Worm (Caenorhabditis elegans) whole organism, early embryonic: ENCODE results near the gene C23F12.3.

Experiments used
- B0310.2 ChIP-seq: sonication (generic microtip); optimal IDR thresholded peaks from 2 replicates; lab custom pipeline; 2016; ENCODE audit warnings: mild to moderate bottlenecking, missing genetic modification characterization, missing compliant biosample characterization
- F13C5.2 ChIP-seq: sonication (generic microtip); optimal IDR thresholded peaks from 2 replicates; lab custom pipeline; 2017; ENCODE audit warnings: mild to moderate bottlenecking, missing genetic modification characterization, inconsistent platforms, missing compliant biosample characterization
- aly-1 ChIP-seq: sonication (generic microtip); optimal IDR thresholded peaks from 2 replicates; lab custom pipeline; 2016; ENCODE audit warnings: missing genetic modification characterization, missing compliant biosample characterization
- ama-1 ChIP-seq: fragments of 150-350 bp; optimal IDR thresholded peaks from 2 replicates; lab custom pipeline; 2014
- ceh-13 ChIP-seq: fragments of 200-800 bp; sonication (Bioruptor generic); optimal IDR thresholded peaks from 2 replicates; lab custom pipeline; 2018; ENCODE audit warnings: mild to moderate bottlenecking, missing genetic modification characterization, missing compliant biosample characterization
- ceh-36 ChIP-seq: sonication (generic microtip); optimal IDR thresholded peaks from 2 replicates; lab custom pipeline; 2016; ENCODE audit warnings: missing genetic modification characterization, inconsistent platforms, missing compliant biosample characterization
- ets-7 ChIP-seq: sonication (generic microtip); optimal IDR thresholded peaks from 2 replicates; lab custom pipeline; 2016; ENCODE audit warnings: missing genotype, missing genetic modification characterization, missing compliant biosample characterization
- flt-1 ChIP-seq: fragments of 200-800 bp; sonication (Bioruptor generic); IDR thresholded peaks from 2 replicates; pipeline ENCODE4 v1.3.6; 2022; ENCODE audit warnings: missing genetic modification characterization, missing compliant biosample characterization
- hmbx-1 ChIP-seq: sonication (generic microtip); optimal IDR thresholded peaks from 2 replicates; lab custom pipeline; 2016; ENCODE audit warnings: mild to moderate bottlenecking, missing genetic modification characterization, missing compliant biosample characterization
- hmg-4 ChIP-seq: fragments of 200-800 bp; sonication (Bioruptor generic); optimal IDR thresholded peaks from 2 replicates; lab custom pipeline; 2018; ENCODE audit warnings: mild to moderate bottlenecking, missing genetic modification characterization, missing compliant biosample characterization
- hnd-1 ChIP-seq: sonication (generic microtip); optimal IDR thresholded peaks from 2 replicates; lab custom pipeline; 2016; ENCODE audit warnings: missing genetic modification characterization, missing compliant biosample characterization
- pes-1 ChIP-seq: fragments of 200-800 bp; sonication (Bioruptor generic); IDR thresholded peaks from 2 replicates; pipeline ENCODE4 v1.3.6; 2022; ENCODE audit warnings: missing genetic modification reagents, missing genetic modification characterization, missing compliant biosample characterization
- scrt-1 ChIP-seq: fragments of 200-800 bp; sonication (Bioruptor generic); IDR thresholded peaks from 2 replicates; pipeline ENCODE4 v1.3.6; 2022; ENCODE audit warnings: missing genetic modification characterization, missing compliant biosample characterization
- sea-1 ChIP-seq: fragments of 200-800 bp; sonication (Bioruptor generic); conservative IDR thresholded peaks from 2 replicates; pipeline ENCODE4 v1.3.6; 2022; ENCODE audit warnings: missing genetic modification characterization, missing compliant biosample characterization
- tbx-11 ChIP-seq: fragments of 200-800 bp; sonication (Bioruptor generic); IDR thresholded peaks from 2 replicates; pipeline ENCODE4 v1.3.6; 2022; ENCODE audit warnings: missing genetic modification characterization, missing compliant biosample characterization
- tbx-37 ChIP-seq: fragments of 200-800 bp; sonication (Bioruptor generic); conservative IDR thresholded peaks from 2 replicates; pipeline ENCODE4 v1.3.6; 2022; ENCODE audit warnings: missing genetic modification reagents, missing genetic modification characterization, missing compliant biosample characterization
- tra-4 ChIP-seq: sonication (generic microtip); optimal IDR thresholded peaks from 2 replicates; lab custom pipeline; 2017; ENCODE audit warnings: missing genetic modification characterization, missing compliant biosample characterization

Gene C23F12.3

DNA sequence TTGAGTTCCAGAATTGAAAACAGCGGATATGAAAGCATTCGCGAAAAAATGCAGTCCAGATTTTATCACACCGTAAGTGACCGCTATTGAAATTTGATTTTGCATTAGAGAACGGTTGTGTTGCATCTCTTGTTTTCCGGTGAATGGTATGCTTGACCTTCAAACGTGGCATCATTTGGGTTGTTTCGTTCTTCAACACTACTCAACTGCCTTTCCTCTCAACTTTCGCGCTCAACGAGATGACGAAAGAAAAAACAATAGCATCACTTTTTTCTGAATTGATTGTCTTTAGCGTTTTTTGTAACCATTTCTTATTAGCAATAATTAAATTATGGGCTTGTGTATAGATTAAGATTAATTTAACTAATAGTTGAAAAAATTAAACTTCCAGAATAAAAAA, 11.0 kb downstream of the C23F12.3 start:
- TF ChIP-seq tbx-11 (GFP tag; lab: Robert Waterston, UW) (no peak), hmg-4 (GFP tag; lab: Kevin White, UChicago) (no peak), tra-4 (no peak), ceh-13 (GFP tag; lab: Kevin White, UChicago) (no peak), scrt-1 (GFP tag; lab: Robert Waterston, UW) (no peak), hmbx-1 (tag; lab: Kevin White, UChicago) (no peak), ama-1 (no peak), B0310.2 (tag; lab: Kevin White, UChicago) (no peak), aly-1 (tag; lab: Kevin White, UChicago) (no peak), pes-1 (GFP tag; lab: Robert Waterston, UW) (no peak), sea-1 (GFP tag; lab: Robert Waterston, UW) (no peak), flt-1 (GFP tag; lab: Robert Waterston, UW) (no peak), F13C5.2 (tag; lab: Kevin White, UChicago) (no peak)

DNA sequence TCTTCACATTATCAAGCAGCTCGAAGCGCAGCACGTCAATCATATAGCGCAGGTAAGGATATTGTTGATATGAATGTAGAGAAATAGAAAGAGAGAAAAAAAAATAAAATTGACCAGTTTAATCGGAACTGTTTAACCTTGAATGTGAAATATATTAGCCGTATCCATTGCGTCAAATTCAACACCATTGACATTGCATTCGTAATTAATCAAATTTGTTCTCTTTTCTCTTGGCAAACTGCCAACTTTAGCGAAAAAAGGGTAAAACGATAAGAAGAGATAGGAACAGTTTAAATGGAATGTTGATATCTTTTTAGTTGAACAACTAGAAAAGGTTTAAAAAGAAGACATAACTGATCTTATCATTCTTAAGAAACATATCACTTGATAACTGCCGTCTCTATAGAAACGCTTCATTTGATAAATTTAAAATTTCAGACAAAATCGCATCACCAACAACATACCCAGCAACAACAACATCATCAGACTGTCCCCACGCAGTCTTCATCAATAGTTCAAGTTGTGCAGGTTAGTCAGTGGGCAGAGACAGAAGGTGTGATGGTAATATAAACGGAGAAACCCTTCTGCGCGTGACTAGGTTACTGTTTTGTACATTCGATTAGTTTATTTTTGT, 12.3 kb downstream of the C23F12.3 start:
- TF ChIP-seq sea-1 (GFP tag; lab: Robert Waterston, UW) (no peak), pes-1 (GFP tag; lab: Robert Waterston, UW) (no peak), hmbx-1 (tag; lab: Kevin White, UChicago) (no peak), ets-7 (tag; lab: Kevin White, UChicago) (no peak), F13C5.2 (tag; lab: Kevin White, UChicago) (no peak)

DNA sequence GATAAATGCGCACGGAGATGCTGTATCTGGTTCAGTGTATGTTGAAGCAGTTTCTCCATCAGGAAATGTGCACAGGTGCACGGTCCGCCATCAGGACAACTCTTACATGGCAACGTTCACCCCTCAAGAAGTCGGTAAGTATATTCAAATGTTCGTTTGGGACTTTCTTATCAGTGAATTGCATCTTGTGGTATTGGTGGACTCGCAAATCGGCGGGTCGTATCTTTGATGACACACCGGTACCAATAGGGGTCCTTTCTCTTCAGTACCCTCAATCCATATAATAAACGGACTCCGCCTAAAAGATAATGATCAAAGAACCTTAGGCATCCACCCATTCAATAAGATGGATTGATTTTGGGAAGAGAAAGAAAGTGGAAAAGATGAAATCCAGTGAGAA, 14.5 kb downstream of the C23F12.3 start:
- TF ChIP-seq tbx-11 (GFP tag; lab: Robert Waterston, UW) (no peak), sea-1 (GFP tag; lab: Robert Waterston, UW) (no peak), ets-7 (tag; lab: Kevin White, UChicago) (no peak), ceh-36 (tag; lab: Kevin White, UChicago) (no peak), tbx-37 (no peak), hmbx-1 (tag; lab: Kevin White, UChicago) (no peak), B0310.2 (tag; lab: Kevin White, UChicago) (no peak), scrt-1 (GFP tag; lab: Robert Waterston, UW) (no peak), flt-1 (GFP tag; lab: Robert Waterston, UW) (no peak), hmg-4 (GFP tag; lab: Kevin White, UChicago) (no peak), F13C5.2 (tag; lab: Kevin White, UChicago) (no peak), ama-1 (no peak), ceh-13 (GFP tag; lab: Kevin White, UChicago) (no peak), tra-4 (no peak), pes-1 (GFP tag; lab: Robert Waterston, UW) (no peak), aly-1 (tag; lab: Kevin White, UChicago) (no peak)

DNA sequence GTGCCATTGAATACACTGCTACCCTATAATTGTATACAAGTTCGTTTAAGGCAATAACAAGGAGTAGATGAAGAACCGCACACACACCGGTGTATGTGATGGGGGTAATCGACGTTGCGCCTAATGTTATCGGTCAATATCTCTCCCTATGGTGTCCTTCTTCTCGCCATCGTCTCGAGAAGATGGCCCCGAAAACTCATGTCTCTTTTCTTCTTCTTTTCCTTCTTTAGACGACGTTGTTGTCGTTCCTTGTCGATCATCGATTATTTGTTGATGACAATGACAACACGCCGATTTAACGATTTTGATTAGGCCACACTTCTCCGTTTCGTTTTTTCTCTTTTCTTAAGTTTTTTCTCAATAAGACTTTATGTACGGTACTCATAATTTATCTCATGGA, 17.7 kb downstream of the C23F12.3 start:
- no peak for TF ChIP-seq hmg-4 (GFP tag; lab: Kevin White, UChicago)
- TF ChIP-seq sea-1 (GFP tag; lab: Robert Waterston, UW) = no peak
- TF ChIP-seq ceh-36 (tag; lab: Kevin White, UChicago) = no peak
- no peak for TF ChIP-seq B0310.2 (tag; lab: Kevin White, UChicago)
- no peak for TF ChIP-seq hnd-1 (tag; lab: Kevin White, UChicago)
- TF ChIP-seq ama-1 = no peak

DNA sequence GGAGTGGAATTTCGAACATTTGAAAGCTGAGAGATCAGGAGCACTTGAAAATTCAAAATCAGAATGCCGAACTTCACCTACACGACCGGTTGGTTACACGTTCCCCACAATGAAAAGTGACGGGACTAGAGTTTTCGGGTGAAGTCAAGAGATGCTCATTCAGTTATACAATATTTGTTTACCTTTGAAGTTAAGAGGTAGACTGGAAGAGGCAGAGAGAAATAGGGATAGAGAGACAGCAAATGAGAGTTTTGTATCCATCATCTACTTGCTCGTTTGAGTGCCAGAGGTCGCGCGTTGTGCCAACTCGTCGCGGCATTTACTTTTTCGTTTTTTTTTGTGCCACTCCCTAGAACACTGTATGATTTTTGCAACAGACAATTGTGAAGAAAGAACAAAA, 19.3 kb downstream of the C23F12.3 start:
- TF ChIP-seq pes-1 (GFP tag; lab: Robert Waterston, UW) (no peak), hmg-4 (GFP tag; lab: Kevin White, UChicago) (no peak), scrt-1 (GFP tag; lab: Robert Waterston, UW) (no peak), sea-1 (GFP tag; lab: Robert Waterston, UW) (no peak), aly-1 (tag; lab: Kevin White, UChicago) (no peak), tbx-37 (no peak), ceh-36 (tag; lab: Kevin White, UChicago) (no peak), flt-1 (GFP tag; lab: Robert Waterston, UW) (no peak), ets-7 (tag; lab: Kevin White, UChicago) (no peak), B0310.2 (tag; lab: Kevin White, UChicago) (no peak), ceh-13 (GFP tag; lab: Kevin White, UChicago) (no peak)

DNA sequence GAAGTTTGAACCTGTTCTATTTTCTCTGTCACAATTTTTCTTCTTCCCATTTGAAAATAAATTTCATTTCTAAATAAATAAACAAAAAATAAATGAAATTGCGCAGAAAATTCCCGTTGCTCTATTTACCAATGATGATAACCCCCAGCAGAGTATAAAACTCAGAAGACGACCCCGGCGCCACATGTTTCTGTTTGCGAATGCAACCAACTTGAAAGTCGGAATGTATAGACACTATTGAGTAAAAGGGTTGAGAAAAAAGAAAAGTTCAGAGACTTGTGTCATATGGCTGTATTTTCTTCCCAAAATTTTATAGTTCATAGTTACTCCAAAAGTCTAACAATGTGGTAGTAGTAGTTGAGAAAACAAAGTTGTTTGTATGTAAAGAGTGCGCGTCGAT, 20.2 kb downstream of the C23F12.3 start:
- TF ChIP-seq hmg-4 (GFP tag; lab: Kevin White, UChicago) (no peak), F13C5.2 (tag; lab: Kevin White, UChicago) (no peak)

DNA sequence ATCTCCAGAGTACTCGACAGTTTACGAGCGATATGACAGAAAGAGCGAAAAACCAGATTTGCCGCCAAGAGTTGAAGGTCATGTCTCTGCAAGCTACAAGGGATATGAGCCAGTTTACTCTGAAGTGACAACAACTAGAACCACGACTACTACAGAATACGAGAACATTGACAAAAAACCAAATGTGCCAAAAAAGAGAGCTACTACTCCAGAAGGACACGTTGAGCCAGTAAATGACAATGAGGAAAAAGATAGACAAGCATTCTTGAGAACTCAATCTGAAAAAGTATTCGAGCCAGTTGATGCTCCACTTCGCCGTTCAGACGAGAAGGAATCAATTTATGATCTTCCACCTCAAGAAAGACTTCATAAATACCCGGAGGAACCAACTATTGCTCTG, 25.9 kb downstream of the C23F12.3 start:
- TF ChIP-seq ceh-36 (tag; lab: Kevin White, UChicago) (no peak), tra-4 (no peak), tbx-11 (GFP tag; lab: Robert Waterston, UW) (no peak), scrt-1 (GFP tag; lab: Robert Waterston, UW) (no peak), B0310.2 (tag; lab: Kevin White, UChicago) (no peak), hmg-4 (GFP tag; lab: Kevin White, UChicago) (no peak)

DNA sequence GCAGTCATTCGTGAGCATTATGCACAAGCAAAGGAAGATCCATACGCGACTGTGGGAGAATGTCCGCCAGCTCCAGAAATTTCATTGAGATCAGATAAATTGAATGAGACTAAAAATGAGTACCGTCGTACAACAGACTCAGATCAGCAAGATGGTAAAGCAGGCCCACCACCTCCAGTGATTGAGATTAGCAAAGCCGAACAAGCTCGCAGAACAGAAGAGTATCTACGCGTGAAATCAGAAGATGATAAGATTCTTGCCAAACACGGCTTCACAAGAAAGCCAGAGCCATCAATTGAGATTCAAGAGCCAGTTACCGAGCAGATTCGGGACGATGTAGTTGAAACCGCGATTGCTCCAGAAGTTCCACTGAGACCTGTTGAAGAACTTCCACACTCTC, 26.5 kb downstream of the C23F12.3 start:
- TF ChIP-seq ets-7 (tag; lab: Kevin White, UChicago) (no peak), B0310.2 (tag; lab: Kevin White, UChicago) (no peak), pes-1 (GFP tag; lab: Robert Waterston, UW) (no peak), hmbx-1 (tag; lab: Kevin White, UChicago) (no peak), tbx-37 (no peak), F13C5.2 (tag; lab: Kevin White, UChicago) (no peak), sea-1 (GFP tag; lab: Robert Waterston, UW) (no peak)
